Fruit fly (Drosophila melanogaster) whole organism, embryonic: ENCODE data around the gene CG7011.

Source experiments
- Asciz ChIP-seq: fragments of 200-800 bp; sonication (Bioruptor generic); optimal IDR thresholded peaks from 2 replicates; lab custom pipeline; 2017; ENCODE audit warnings: missing biosample characterization, mild to moderate bottlenecking, missing genetic modification characterization, missing genetic modification reagents
- CG10147 ChIP-seq: fragments of 200-800 bp; sonication (Bioruptor generic); optimal IDR thresholded peaks from 2 replicates; lab custom pipeline; 2019; ENCODE audit warnings: missing biosample characterization, mild to moderate bottlenecking, missing genetic modification characterization, moderate library complexity
- CG10654 ChIP-seq: fragments of 200-800 bp; sonication (Bioruptor generic); optimal IDR thresholded peaks from 2 replicates; lab custom pipeline; 2016; ENCODE audit warnings: missing biosample characterization, missing genetic modification characterization
- CG11504 ChIP-seq: fragments of 200-800 bp; sonication (Bioruptor generic); optimal IDR thresholded peaks from 3 replicates; lab custom pipeline; 2019; ENCODE audit warnings: missing biosample characterization, mild to moderate bottlenecking, missing genetic modification characterization, moderate library complexity
- CG11695 ChIP-seq: fragments of 200-800 bp; sonication (Bioruptor generic); IDR thresholded peaks from 3 replicates; pipeline ENCODE4 v1.3.6; 2022; ENCODE audit warnings: missing biosample characterization, missing genetic modification characterization
- CG12071 ChIP-seq: fragments of 200-800 bp; sonication (Bioruptor generic); optimal IDR thresholded peaks from 3 replicates; lab custom pipeline; 2018; ENCODE audit warnings: missing biosample characterization, mild to moderate bottlenecking, missing genetic modification characterization
- CG12299 ChIP-seq: fragments of 200-800 bp; sonication (Bioruptor generic); optimal IDR thresholded peaks from 2 replicates; lab custom pipeline; 2018; ENCODE audit warnings: missing biosample characterization, mild to moderate bottlenecking, missing genetic modification characterization
- CG13287 ChIP-seq: fragments of 200-800 bp; sonication (Bioruptor generic); IDR thresholded peaks from 2 replicates; pipeline ENCODE4 v1.3.6; 2022; ENCODE audit warnings: missing biosample characterization, missing genetic modification characterization; ENCODE audit not compliant: partially characterized antibody
- CG18011 ChIP-seq: fragments of 200-800 bp; sonication (Bioruptor generic); optimal IDR thresholded peaks from 2 replicates; lab custom pipeline; 2017; ENCODE audit warnings: missing biosample characterization, missing genetic modification characterization, mild to moderate bottlenecking, moderate library complexity, missing genotype
- CG1832 ChIP-seq: fragments of 200-800 bp; sonication (Bioruptor generic); optimal IDR thresholded peaks from 2 replicates; lab custom pipeline; 2017; ENCODE audit warnings: missing biosample characterization, mild to moderate bottlenecking, missing genetic modification characterization, inconsistent platforms
- CG2116 ChIP-seq: fragments of 200-800 bp; sonication (Bioruptor generic); optimal IDR thresholded peaks from 3 replicates; lab custom pipeline; 2018; ENCODE audit warnings: missing biosample characterization, mild to moderate bottlenecking, missing genetic modification characterization
- CG31224 ChIP-seq: fragments of 200-800 bp; sonication (Bioruptor generic); IDR thresholded peaks from 2 replicates; pipeline ENCODE4 v1.3.6; 2022; ENCODE audit warnings: missing biosample characterization, missing genetic modification characterization
- CG6175 ChIP-seq: fragments of 200-800 bp; sonication (Bioruptor generic); IDR thresholded peaks from 3 replicates; pipeline ENCODE4 v1.3.6; 2022; ENCODE audit warnings: missing biosample characterization, missing genetic modification characterization
- CG7357 ChIP-seq: fragments of 200-800 bp; sonication (Bioruptor generic); IDR thresholded peaks from 3 replicates; pipeline ENCODE4 v1.3.6; 2022; ENCODE audit warnings: missing biosample characterization, missing genetic modification characterization
- CG7963 ChIP-seq: fragments of 200-800 bp; sonication (Bioruptor generic); IDR thresholded peaks from 3 replicates; pipeline ENCODE4 v1.3.6; 2022; ENCODE audit warnings: missing biosample characterization, missing genetic modification characterization; ENCODE audit not compliant: partially characterized antibody
- CHES-1-like ChIP-seq: fragments of 200-800 bp; sonication (Bioruptor generic); optimal IDR thresholded peaks from 2 replicates; lab custom pipeline; 2016; ENCODE audit warnings: missing biosample characterization, missing genetic modification characterization
- Gug ChIP-seq: fragments of 200-800 bp; sonication (Bioruptor generic); IDR thresholded peaks from 4 replicates; pipeline ENCODE4 v1.3.6; 2022; ENCODE audit warnings: missing biosample characterization, missing genetic modification characterization
- Hr51 ChIP-seq, 2 experiments: fragments of 200-800 bp; sonication (Bioruptor generic); optimal IDR thresholded peaks; 2 replicates in 1 of 2; 3 replicates in 1 of 2; lab custom pipeline; 2016 to 2018; ENCODE audit warnings: missing biosample characterization in 2 of 2, missing genetic modification characterization in 2 of 2, mild to moderate bottlenecking in 1 of 2, moderate library complexity in 1 of 2
- Lhr ChIP-seq: fragments of 200-800 bp; sonication (Bioruptor generic); optimal IDR thresholded peaks from 3 replicates; lab custom pipeline; 2017; ENCODE audit warnings: mild to moderate bottlenecking, missing biosample characterization, missing genetic modification reagents, missing genetic modification characterization
- Mrtf ChIP-seq: fragments of 200-800 bp; sonication (Bioruptor generic); IDR thresholded peaks from 3 replicates; pipeline ENCODE4 v1.3.6; 2022; ENCODE audit warnings: missing biosample characterization, missing genetic modification characterization
- Trl ChIP-seq, 3 experiments: fragments of >200 bp in 2 of 3; fragments of 200-800 bp in 1 of 3; sonication (Bioruptor generic) in 1 of 3; optimal IDR thresholded peaks; 2 replicates in 1 of 3; 3 replicates in 2 of 3; lab custom pipeline; 2016 to 2017; ENCODE audit warnings: missing biosample characterization in 1 of 3, missing genetic modification characterization in 1 of 3
- Xrp1 ChIP-seq: fragments of 200-800 bp; sonication (Bioruptor generic); IDR thresholded peaks from 2 replicates; pipeline ENCODE4 v1.3.6; 2022; ENCODE audit warnings: missing biosample characterization, missing genetic modification characterization
- chinmo ChIP-seq: fragments of 200-800 bp; sonication (Bioruptor generic); IDR thresholded peaks from 4 replicates; pipeline ENCODE4 v1.3.6; 2022; ENCODE audit warnings: missing biosample characterization, missing genetic modification characterization; ENCODE audit not compliant: partially characterized antibody
- exex ChIP-seq: fragments of 200-800 bp; sonication (Bioruptor generic); optimal IDR thresholded peaks from 4 replicates; lab custom pipeline; 2018; ENCODE audit warnings: missing biosample characterization, mild to moderate bottlenecking, missing genetic modification characterization, moderate library complexity
- fd102C ChIP-seq: fragments of 200-800 bp; sonication (Bioruptor generic); optimal IDR thresholded peaks from 2 replicates; lab custom pipeline; 2018; ENCODE audit warnings: missing biosample characterization, mild to moderate bottlenecking, missing genetic modification characterization, moderate library complexity
- fu2 ChIP-seq: fragments of 200-800 bp; sonication (Bioruptor generic); optimal IDR thresholded peaks from 2 replicates; lab custom pipeline; 2016; ENCODE audit warnings: missing biosample characterization, missing genetic modification characterization
- inv ChIP-seq: fragments of 200-800 bp; sonication (Bioruptor generic); IDR thresholded peaks from 2 replicates; pipeline ENCODE4 v1.3.6; 2022; ENCODE audit warnings: missing biosample characterization, missing genetic modification characterization; ENCODE audit not compliant: partially characterized antibody
- jing ChIP-seq: fragments of 200-800 bp; sonication (Bioruptor generic); optimal IDR thresholded peaks from 2 replicates; lab custom pipeline; 2018; ENCODE audit warnings: missing biosample characterization, mild to moderate bottlenecking, missing genetic modification characterization
- kay ChIP-seq: fragments of 200-800 bp; sonication (Bioruptor generic); optimal IDR thresholded peaks from 2 replicates; lab custom pipeline; 2016; ENCODE audit warnings: missing biosample characterization, missing genetic modification characterization
- mld ChIP-seq: fragments of 200-800 bp; sonication (Bioruptor generic); IDR thresholded peaks from 3 replicates; pipeline ENCODE4 v1.3.6; 2022; ENCODE audit warnings: missing biosample characterization, missing genetic modification characterization; ENCODE audit not compliant: partially characterized antibody
- nom ChIP-seq: fragments of 200-800 bp; sonication (Bioruptor generic); optimal IDR thresholded peaks from 2 replicates; lab custom pipeline; 2017; ENCODE audit warnings: missing biosample characterization, missing genetic modification characterization, mild to moderate bottlenecking, moderate library complexity, missing genetic modification reagents
- pb ChIP-seq: fragments of 200-800 bp; sonication (Bioruptor generic); optimal IDR thresholded peaks from 3 replicates; lab custom pipeline; 2016; ENCODE audit warnings: missing biosample characterization, missing genetic modification characterization
- phol ChIP-seq: fragments of 200-800 bp; sonication (Bioruptor generic); optimal IDR thresholded peaks from 3 replicates; lab custom pipeline; 2018; ENCODE audit warnings: missing biosample characterization, mild to moderate bottlenecking, missing genetic modification characterization, moderate library complexity
- pum ChIP-seq: fragments of 200-800 bp; sonication (Bioruptor generic); optimal IDR thresholded peaks from 2 replicates; lab custom pipeline; 2016; ENCODE audit warnings: missing biosample characterization, missing genetic modification characterization
- tgo ChIP-seq: fragments of 200-800 bp; sonication (Bioruptor generic); IDR thresholded peaks from 3 replicates; pipeline ENCODE4 v1.3.6; 2022; ENCODE audit warnings: missing biosample characterization, missing genetic modification characterization
- tna ChIP-seq: fragments of 200-800 bp; sonication (Bioruptor generic); IDR thresholded peaks from 2 replicates; pipeline ENCODE4 v1.3.6; 2022; ENCODE audit warnings: missing biosample characterization, missing genetic modification characterization; ENCODE audit not compliant: partially characterized antibody
- twi ChIP-seq: fragments of 200-800 bp; optimal IDR thresholded peaks from 2 replicates; lab custom pipeline; 2019; ENCODE audit warnings: missing biosample characterization, mild to moderate bottlenecking, missing genetic modification characterization, moderate library complexity
- unc-4 ChIP-seq: fragments of 200-800 bp; sonication (Bioruptor generic); IDR thresholded peaks from 2 replicates; pipeline ENCODE4 v1.3.6; 2022; ENCODE audit warnings: missing biosample characterization, missing genetic modification characterization; ENCODE audit not compliant: partially characterized antibody
- zfh2 ChIP-seq: fragments of 200-800 bp; sonication (Bioruptor generic); optimal IDR thresholded peaks from 2 replicates; lab custom pipeline; 2016; ENCODE audit warnings: missing biosample characterization, missing genetic modification characterization

CG7011 gene

DNA sequence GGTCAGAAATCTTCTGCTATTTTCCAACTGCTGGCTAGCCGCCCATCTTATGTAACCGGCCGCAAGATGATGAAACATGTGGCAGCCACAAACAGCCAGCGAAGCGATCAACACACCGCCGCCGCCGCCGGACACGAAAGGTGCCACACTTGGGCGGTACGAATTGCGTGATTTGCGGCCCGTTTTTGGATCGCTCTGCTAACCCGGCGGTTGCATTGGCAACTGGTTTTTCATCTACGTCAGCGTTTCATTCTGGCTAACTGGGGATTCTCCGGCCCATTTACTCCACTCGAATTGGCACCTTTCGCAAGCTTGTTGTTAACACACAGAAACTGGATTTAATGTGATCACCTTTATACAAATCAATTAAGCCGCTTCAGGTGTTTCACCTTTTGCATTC, 39.7 kb downstream of the CG7011 start:
- TF ChIP-seq zfh2 (GFP tag; lab: Kevin White, UChicago), result no peak
- TF ChIP-seq CG12299 (tag; lab: Kevin White, UChicago), result no peak
- TF ChIP-seq Mrtf, result no peak
- TF ChIP-seq CG13287 (GFP tag; lab: Robert Waterston, UW), result 0 out of 2 replicates have a peak, but pooled peaks have one; percentile 6
- no peak for TF ChIP-seq CG2116 (GFP tag; lab: Kevin White, UChicago)
- no peak for TF ChIP-seq pum (GFP tag; lab: Kevin White, UChicago)
- no peak for TF ChIP-seq phol (tag; lab: Kevin White, UChicago)
- no peak for TF ChIP-seq CG1832 (GFP tag; lab: Kevin White, UChicago)
- TF ChIP-seq CG10147, result no peak
- TF ChIP-seq fu2 (GFP tag; lab: Kevin White, UChicago), result no peak
- no peak for TF ChIP-seq inv (GFP tag; lab: Robert Waterston, UW)
- TF ChIP-seq Gug (GFP tag; lab: Robert Waterston, UW), result no peak
- TF ChIP-seq CG6175, result peak; percentile 82; the same call in 2 of the 3 replicates
- no peak for TF ChIP-seq jing
- no peak for TF ChIP-seq CG7963 (GFP tag; lab: Robert Waterston, UW)
- TF ChIP-seq CG10654, result no peak
- TF ChIP-seq CG11695, result no peak
- TF ChIP-seq twi (tag; lab: Kevin White, UChicago), result no peak
- TF ChIP-seq Asciz (GFP tag; lab: Kevin White, UChicago), result no peak
- no peak for TF ChIP-seq CG11504 (tag; lab: Kevin White, UChicago)
- no peak for TF ChIP-seq CG12071 (GFP tag; lab: Kevin White, UChicago)
- no peak for TF ChIP-seq exex (tag; lab: Kevin White, UChicago)
- TF ChIP-seq CG18011 (GFP tag; lab: Kevin White, UChicago), result no peak
- 0 out of 4 replicates have a peak, but pooled peaks have one; percentile 42 for TF ChIP-seq chinmo (GFP tag; lab: Robert Waterston, UW)
- no peak for TF ChIP-seq nom
- no peak for TF ChIP-seq Hr51 (GFP tag; optimal IDR thresholded peaks at IDR 0.05; lab: Kevin White, UChicago)
- no peak for TF ChIP-seq pb (GFP tag; lab: Kevin White, UChicago)
- TF ChIP-seq, all 482 proteins: peak for 3

- no peak for TF ChIP-seq Xrp1
- no peak for TF ChIP-seq Lhr (GFP tag; lab: Kevin White, UChicago)
- TF ChIP-seq unc-4 (GFP tag; lab: Robert Waterston, UW), result no peak
- no peak for TF ChIP-seq CG31224 (GFP tag; lab: Robert Waterston, UW)
- no peak for TF ChIP-seq Trl (optimal IDR thresholded peaks at IDR 0.05; lab: Kevin White, UChicago)
- no peak for TF ChIP-seq Trl (GFP tag; optimal IDR thresholded peaks at IDR 0.05; lab: Kevin White, UChicago)
- TF ChIP-seq mld (GFP tag; lab: Robert Waterston, UW), result no peak
- no peak for TF ChIP-seq fd102C (GFP tag; lab: Kevin White, UChicago)
- no peak for TF ChIP-seq CG7357 (GFP tag; lab: Robert Waterston, UW)
- TF ChIP-seq kay (GFP tag; lab: Kevin White, UChicago), result no peak
- no peak for TF ChIP-seq tgo
- no peak for TF ChIP-seq CHES-1-like (GFP tag; lab: Kevin White, UChicago)
- TF ChIP-seq tna (GFP tag; lab: Robert Waterston, UW), result no peak
These were observed 42.2 kb downstream of the CG7011 start, which contains the start of gene CG32847 for dm6 chr3L:15121272-15121671. TSS of gene CG32847 (plus strand) at chr3L:15121572.
